Worm (Caenorhabditis elegans) whole organism, late embryonic: ENCODE data around the gene lec-10.

Source experiments
- C08G9.2 ChIP-seq: sonication (generic microtip); optimal IDR thresholded peaks from 2 replicates; lab custom pipeline; 2016; ENCODE audit warnings: mild to moderate bottlenecking, missing genetic modification characterization, moderate library complexity, missing compliant biosample characterization
- C38D4.7 ChIP-seq: fragments of 200-800 bp; sonication (Bioruptor generic); optimal IDR thresholded peaks from 2 replicates; lab custom pipeline; 2018; ENCODE audit warnings: mild to moderate bottlenecking, missing genetic modification characterization, moderate library complexity, missing compliant biosample characterization
- F13H6.1 ChIP-seq: sonication (generic microtip); optimal IDR thresholded peaks from 2 replicates; lab custom pipeline; 2016; ENCODE audit warnings: missing genetic modification characterization, missing compliant biosample characterization
- K02D7.2 ChIP-seq: sonication (generic microtip); optimal IDR thresholded peaks from 2 replicates; lab custom pipeline; 2017; ENCODE audit warnings: mild to moderate bottlenecking, missing genetic modification characterization, missing compliant biosample characterization
- K09A11.1 ChIP-seq: sonication (generic microtip); optimal IDR thresholded peaks from 2 replicates; lab custom pipeline; 2017; ENCODE audit warnings: antibody characterized with exemption, mild to moderate bottlenecking, missing genetic modification characterization, missing compliant biosample characterization; ENCODE audit not compliant: insufficient read depth
- Y22D7AL.16 ChIP-seq: sonication (generic microtip); optimal IDR thresholded peaks from 2 replicates; lab custom pipeline; 2016; ENCODE audit warnings: missing genetic modification characterization, missing compliant biosample characterization
- ceh-14 ChIP-seq: sonication (generic microtip); optimal IDR thresholded peaks from 2 replicates; lab custom pipeline; 2016; ENCODE audit warnings: missing genotype, missing genetic modification characterization, missing compliant biosample characterization
- ceh-18 ChIP-seq: sonication (generic microtip); optimal IDR thresholded peaks from 2 replicates; lab custom pipeline; 2016; ENCODE audit warnings: missing genetic modification characterization, missing compliant biosample characterization
- ceh-30 ChIP-seq: fragments of 150-350 bp; optimal IDR thresholded peaks from 2 replicates; lab custom pipeline; 2014; ENCODE audit warnings: missing biosample characterization, missing genetic modification characterization
- ceh-31 ChIP-seq: sonication (generic microtip); optimal IDR thresholded peaks from 2 replicates; lab custom pipeline; 2016; ENCODE audit warnings: missing genetic modification characterization, missing compliant biosample characterization
- che-1 ChIP-seq: sonication (generic microtip); optimal IDR thresholded peaks from 2 replicates; lab custom pipeline; 2016; ENCODE audit warnings: mild to moderate bottlenecking, missing genetic modification characterization, missing compliant biosample characterization
- dmd-4 ChIP-seq: sonication (generic microtip); optimal IDR thresholded peaks from 2 replicates; lab custom pipeline; 2016; ENCODE audit warnings: borderline replicate concordance, missing genetic modification characterization, missing compliant biosample characterization
- dve-1 ChIP-seq: sonication (generic microtip); optimal IDR thresholded peaks from 2 replicates; lab custom pipeline; 2017; ENCODE audit warnings: antibody characterized with exemption, mild to moderate bottlenecking, missing genetic modification characterization, missing compliant biosample characterization
- elt-2 ChIP-seq: sonication (generic microtip); optimal IDR thresholded peaks from 2 replicates; lab custom pipeline; 2016; ENCODE audit warnings: missing genetic modification reagents, missing genetic modification characterization, missing compliant biosample characterization
- eyg-1 ChIP-seq: sonication (generic microtip); optimal IDR thresholded peaks from 2 replicates; lab custom pipeline; 2016; ENCODE audit warnings: missing genotype, missing genetic modification characterization, missing compliant biosample characterization
- fax-1 ChIP-seq: sonication (generic microtip); optimal IDR thresholded peaks from 2 replicates; lab custom pipeline; 2016; ENCODE audit warnings: missing genotype, missing genetic modification characterization, missing compliant biosample characterization
- fkh-10 ChIP-seq: fragments of 150-350 bp; optimal IDR thresholded peaks from 2 replicates; lab custom pipeline; 2014; ENCODE audit warnings: missing biosample characterization, missing genetic modification reagents, missing genetic modification characterization
- fkh-6 ChIP-seq: sonication (generic microtip); optimal IDR thresholded peaks from 2 replicates; lab custom pipeline; 2016; ENCODE audit warnings: missing genetic modification characterization, missing compliant biosample characterization
- gmeb-2 ChIP-seq: sonication (generic microtip); optimal IDR thresholded peaks from 2 replicates; lab custom pipeline; 2016; ENCODE audit warnings: missing genetic modification characterization, inconsistent platforms, missing compliant biosample characterization
- hlh-13 ChIP-seq: fragments of 200-800 bp; sonication (Bioruptor generic); optimal IDR thresholded peaks from 2 replicates; lab custom pipeline; 2018; ENCODE audit warnings: mild to moderate bottlenecking, missing genetic modification characterization, missing compliant biosample characterization
- hlh-15 ChIP-seq: sonication (generic microtip); optimal IDR thresholded peaks from 2 replicates; lab custom pipeline; 2016; ENCODE audit warnings: missing genetic modification characterization, missing compliant biosample characterization
- hlh-30 ChIP-seq: sonication (generic microtip); optimal IDR thresholded peaks from 2 replicates; lab custom pipeline; 2017; ENCODE audit warnings: antibody characterized with exemption, missing genetic modification characterization, missing compliant biosample characterization; ENCODE audit not compliant: insufficient read depth
- hlh-6 ChIP-seq: sonication (generic microtip); optimal IDR thresholded peaks from 2 replicates; lab custom pipeline; 2016; ENCODE audit warnings: missing genotype, missing genetic modification characterization, missing compliant biosample characterization
- hlh-8 ChIP-seq: sonication (generic microtip); optimal IDR thresholded peaks from 2 replicates; lab custom pipeline; 2016; ENCODE audit warnings: missing genotype, missing genetic modification characterization, missing compliant biosample characterization
- lim-6 ChIP-seq: sonication (generic microtip); optimal IDR thresholded peaks from 2 replicates; lab custom pipeline; 2016; ENCODE audit warnings: missing genetic modification characterization, missing compliant biosample characterization
- nfya-1 ChIP-seq: sonication (generic microtip); optimal IDR thresholded peaks from 2 replicates; lab custom pipeline; 2017; ENCODE audit warnings: missing genetic modification characterization, mild to moderate bottlenecking, missing compliant biosample characterization, antibody characterized with exemption, moderate library complexity
- nhr-11 ChIP-seq: fragments of 150-350 bp; optimal IDR thresholded peaks from 2 replicates; lab custom pipeline; 2014; ENCODE audit warnings: missing biosample characterization, missing genetic modification characterization
- npax-4 ChIP-seq: sonication (generic microtip); optimal IDR thresholded peaks from 2 replicates; lab custom pipeline; 2016; ENCODE audit warnings: missing genetic modification characterization, missing compliant biosample characterization
- odd-2 ChIP-seq: sonication (generic microtip); optimal IDR thresholded peaks from 2 replicates; lab custom pipeline; 2017; ENCODE audit warnings: antibody characterized with exemption, mild to moderate bottlenecking, missing genetic modification characterization, missing compliant biosample characterization
- pat-9 ChIP-seq: fragments of 200-800 bp; sonication (Bioruptor generic); optimal IDR thresholded peaks from 2 replicates; lab custom pipeline; 2018; ENCODE audit warnings: mild to moderate bottlenecking, missing genetic modification characterization, moderate library complexity, missing compliant biosample characterization
- pax-1 ChIP-seq: fragments of 150-350 bp; optimal IDR thresholded peaks from 2 replicates; lab custom pipeline; 2014; ENCODE audit warnings: missing biosample characterization, missing genetic modification characterization
- pha-4 ChIP-seq: fragments of 150-350 bp; optimal IDR thresholded peaks from 2 replicates; lab custom pipeline; 2018; ENCODE audit warnings: missing biosample characterization, missing genetic modification reagents, missing genetic modification characterization
- pqm-1 ChIP-seq: sonication (generic microtip); optimal IDR thresholded peaks from 2 replicates; lab custom pipeline; 2016; ENCODE audit warnings: missing genetic modification characterization, missing compliant biosample characterization
- sdc-2 ChIP-seq: sonication (generic microtip); optimal IDR thresholded peaks from 2 replicates; lab custom pipeline; 2016; ENCODE audit warnings: missing genotype, missing genetic modification characterization, missing compliant biosample characterization
- sox-2 ChIP-seq: fragments of 200-800 bp; sonication (Bioruptor generic); IDR thresholded peaks from 2 replicates; pipeline ENCODE4 v1.3.6; 2022; ENCODE audit warnings: missing genetic modification reagents, missing genetic modification characterization, missing compliant biosample characterization
- tbx-2 ChIP-seq: sonication (generic microtip); optimal IDR thresholded peaks from 2 replicates; lab custom pipeline; 2016; ENCODE audit warnings: missing genetic modification characterization, missing compliant biosample characterization
- unc-3 ChIP-seq, 2 experiments: fragments of 200-800 bp in 1 of 2; sonication (Bioruptor generic) in 1 of 2; sonication (generic microtip) in 1 of 2; conservative IDR thresholded peaks in 1 of 2; optimal IDR thresholded peaks in 1 of 2; 2 replicates each; pipeline versions ENCODE4 v1.3.6 to Lab custom; 2016 to 2022; ENCODE audit warnings: missing compliant biosample characterization in 2 of 2, missing genetic modification characterization in 2 of 2, missing genetic modification reagents in 1 of 2
- zip-5 ChIP-seq: sonication (generic microtip); optimal IDR thresholded peaks from 2 replicates; lab custom pipeline; 2016; ENCODE audit warnings: missing genetic modification characterization, missing compliant biosample characterization
- ztf-16 ChIP-seq: sonication (generic microtip); optimal IDR thresholded peaks from 2 replicates; lab custom pipeline; 2017; ENCODE audit warnings: missing genetic modification characterization, missing compliant biosample characterization

The lec-10 gene

DNA sequence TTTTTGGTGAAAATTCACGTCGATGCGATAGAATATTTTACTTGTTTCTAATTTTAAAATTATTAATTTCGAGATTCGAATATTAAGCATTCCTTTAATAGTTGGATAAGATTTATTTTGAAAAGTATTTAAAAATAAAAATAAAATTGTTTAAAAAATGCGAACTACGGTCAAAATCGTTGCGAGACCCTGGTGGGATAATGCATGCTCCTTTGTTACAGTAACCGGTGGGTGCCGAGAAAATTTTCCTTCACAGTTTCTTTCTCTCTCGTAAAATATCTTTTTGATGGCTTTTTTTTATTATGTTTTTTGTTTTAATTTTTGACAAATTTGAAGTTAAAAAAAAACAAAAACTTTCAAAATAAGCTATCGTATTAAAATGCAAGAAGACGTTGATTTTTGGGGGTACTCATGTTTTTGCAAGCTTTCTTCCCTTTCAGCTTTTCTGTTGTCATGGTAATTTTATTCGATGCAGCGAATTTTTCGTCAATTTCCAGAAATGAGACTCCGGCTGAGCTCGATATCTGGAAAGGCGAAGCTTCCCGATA, 7.8 kb upstream of the lec-10 start, which contains the start of gene dgtr-1:
TSS of gene dgtr-1 (plus strand) at position 498 of the 548 bp plus-strand sequence.
- TF ChIP-seq ceh-30 (tag; lab: Kevin White, UChicago), result no peak
- TF ChIP-seq dve-1 (tag; lab: Kevin White, UChicago), result no peak
- no peak for TF ChIP-seq pat-9
- no peak for TF ChIP-seq hlh-8 (tag; lab: Kevin White, UChicago)
- no peak for TF ChIP-seq hlh-6 (tag; lab: Kevin White, UChicago)
- TF ChIP-seq ceh-18, result no peak
- TF ChIP-seq sox-2, result no peak
- TF ChIP-seq hlh-30 (tag; lab: Kevin White, UChicago), result no peak

DNA sequence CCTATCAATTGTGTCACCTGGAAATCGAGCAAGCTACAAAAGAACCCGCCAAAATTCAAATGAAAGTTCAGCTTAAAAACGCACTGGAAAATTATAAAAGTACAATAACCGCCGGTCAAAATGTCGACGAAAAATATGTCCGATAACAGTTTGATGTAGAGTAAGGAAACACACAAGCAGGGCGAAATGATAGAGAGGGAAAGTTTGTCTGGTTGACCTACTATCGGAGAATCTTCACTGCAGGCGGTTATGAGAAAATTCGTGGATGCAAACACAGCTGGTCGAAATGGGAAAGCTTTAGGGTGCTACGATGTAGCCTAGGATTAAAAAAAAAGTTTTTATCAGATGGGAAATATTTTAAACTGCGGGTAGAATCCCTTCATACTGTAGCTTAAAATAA, 6.4 kb upstream of the lec-10 start:
- TF ChIP-seq F13H6.1 (tag; lab: Kevin White, UChicago), result no peak
- TF ChIP-seq pqm-1, result no peak
- TF ChIP-seq hlh-6 (tag; lab: Kevin White, UChicago), result no peak
- no peak for TF ChIP-seq K09A11.1 (tag; lab: Kevin White, UChicago)
- no peak for TF ChIP-seq fkh-6
- TF ChIP-seq gmeb-2 (tag; lab: Kevin White, UChicago), result no peak
- no peak for TF ChIP-seq lim-6 (tag; lab: Kevin White, UChicago)
- TF ChIP-seq sdc-2 (tag; lab: Kevin White, UChicago), result no peak
- no peak for TF ChIP-seq ceh-14
- TF ChIP-seq odd-2 (tag; lab: Kevin White, UChicago), result no peak
- TF ChIP-seq pax-1 (tag; lab: Kevin White, UChicago), result no peak
- TF ChIP-seq hlh-15 (tag; lab: Kevin White, UChicago), result no peak
- no peak for TF ChIP-seq ceh-18
- no peak for TF ChIP-seq zip-5

DNA sequence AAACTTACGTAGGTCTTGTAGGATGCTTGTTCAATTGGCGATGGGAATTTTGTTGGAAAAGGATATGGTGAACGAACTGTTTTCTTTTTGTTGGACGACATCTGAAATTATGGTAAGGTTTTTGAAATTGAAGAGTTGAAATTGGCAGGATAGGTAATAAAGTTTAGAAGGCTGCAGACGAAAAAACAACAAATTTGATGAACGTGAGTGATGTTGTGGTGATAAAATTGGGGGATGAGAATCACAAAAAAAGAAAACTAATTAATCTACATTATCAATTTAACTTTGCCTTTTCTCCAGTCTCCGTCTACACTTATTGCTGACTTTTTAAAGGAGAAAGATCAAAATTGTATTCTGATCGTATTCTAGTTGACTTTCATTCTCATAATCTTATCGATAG, 4.9 kb upstream of the lec-10 start, which contains the start of gene cpt-6:
TSS of gene cpt-6 (minus strand) at position 101 of the 400 bp plus-strand sequence.
- no peak for TF ChIP-seq hlh-13 (GFP tag; lab: Kevin White, UChicago)
- TF ChIP-seq dve-1 (tag; lab: Kevin White, UChicago), result no peak
- TF ChIP-seq K02D7.2, result no peak
- TF ChIP-seq fax-1 (tag; lab: Kevin White, UChicago), result no peak
- peak; percentile 42 for TF ChIP-seq nhr-11 (tag; lab: Kevin White, UChicago)

DNA sequence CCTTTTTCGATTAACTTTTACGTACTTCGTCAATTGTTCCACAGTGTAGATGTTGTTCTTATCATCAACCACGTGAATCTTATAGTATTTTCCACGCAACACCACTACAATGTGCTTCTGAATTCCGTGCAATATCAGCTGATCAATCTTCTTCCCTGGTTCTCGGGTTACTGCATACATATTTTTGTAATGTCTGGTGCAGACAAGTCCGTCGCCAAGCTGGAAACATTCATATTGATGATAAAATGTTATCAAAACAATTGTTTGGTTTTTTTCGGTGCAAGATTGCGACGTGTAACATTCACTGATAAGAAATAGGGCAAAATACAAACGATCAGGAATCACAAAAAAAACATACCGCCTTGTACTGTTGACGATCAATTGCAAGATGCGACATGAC, 3.6 kb upstream of the lec-10 start:
- TF ChIP-seq ztf-16 (tag; lab: Kevin White, UChicago), result no peak
- TF ChIP-seq elt-2 (tag; lab: Kevin White, UChicago), result peak; percentile 95

- TF ChIP-seq npax-4, result no peak
- no peak for TF ChIP-seq hlh-13 (GFP tag; lab: Kevin White, UChicago)
- TF ChIP-seq fkh-10, result no peak
- TF ChIP-seq fkh-6, result no peak
- no peak for TF ChIP-seq sdc-2 (tag; lab: Kevin White, UChicago)
- no peak for TF ChIP-seq che-1 (tag; lab: Kevin White, UChicago)
- TF ChIP-seq Y22D7AL.16 (tag; lab: Kevin White, UChicago), result no peak
- no peak for TF ChIP-seq K02D7.2
- TF ChIP-seq tbx-2, result no peak
- TF ChIP-seq hlh-8 (tag; lab: Kevin White, UChicago), result no peak
- no peak for TF ChIP-seq unc-3 (GFP tag; conservative IDR thresholded peaks at IDR 0.05; lab: Robert Waterston, UW)
- no peak for TF ChIP-seq unc-3 (tag; optimal IDR thresholded peaks at IDR 0.05; lab: Kevin White, UChicago)
- TF ChIP-seq dmd-4 (tag; lab: Kevin White, UChicago), result no peak
- TF ChIP-seq nfya-1 (tag; lab: Kevin White, UChicago), result no peak
- TF ChIP-seq C08G9.2 (tag; lab: Kevin White, UChicago), result no peak
- TF ChIP-seq ceh-31, result no peak
- TF ChIP-seq F13H6.1 (tag; lab: Kevin White, UChicago), result no peak
- no peak for TF ChIP-seq C38D4.7 (GFP tag; lab: Kevin White, UChicago)
- TF ChIP-seq eyg-1 (tag; lab: Kevin White, UChicago), result no peak
- no peak for TF ChIP-seq pha-4 (tag; lab: Kevin White, UChicago)
Observed at ce11 chrV:6487878-6488277, 1.0 kb downstream of the lec-10 start.
